Worm (Caenorhabditis elegans): Measurements from ENCODE around the gene C18A11.4.

Gene C18A11.4

ce11 chrX:8045152-8045551, at the start of gene C18A11.4:
Gene C18A11.4 (plus strand): TSS chrX:8045518.
- TF ChIP-seq snpc-1.2 (GFP tag; IDR thresholded peaks at IDR 0.05) = no peak
- TF ChIP-seq sdz-12 (GFP tag; optimal IDR thresholded peaks at IDR 0.05) = no peak

DNA sequence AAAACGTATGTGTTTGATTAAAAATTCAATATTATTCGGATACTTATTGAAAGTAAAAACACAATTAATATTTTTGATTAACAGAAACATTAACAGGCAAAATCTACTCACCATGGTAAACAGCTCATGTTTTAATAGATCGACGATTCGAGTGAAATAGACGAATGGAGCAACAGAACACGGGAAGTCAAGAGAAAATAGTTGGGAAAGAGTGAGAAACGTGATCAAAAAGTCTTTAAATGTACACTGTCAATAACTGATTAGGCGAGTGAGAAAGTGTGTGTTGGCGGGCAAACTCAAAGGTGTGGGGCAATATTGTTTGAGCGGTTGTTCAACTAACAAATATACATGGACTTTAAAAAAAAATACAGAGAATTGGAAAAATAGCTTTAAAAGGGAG, 47.4 kb upstream of the C18A11.4 start, which contains the start of gene sdpn-1:
Gene sdpn-1 (minus strand): TSS at position 262 of the 400 bp plus-strand sequence.
- TF ChIP-seq nhr-6 (tag; optimal IDR thresholded peaks at IDR 0.05) (no peak), nhr-48 (tag; optimal IDR thresholded peaks at IDR 0.05) (no peak), F49E8.2 (tag; optimal IDR thresholded peaks at IDR 0.05; ENCODE audit: borderline replicate concordance) (no peak), hlh-11 (tag; optimal IDR thresholded peaks at IDR 0.05) (peak; percentile 33), mdt-29 (GFP tag; IDR thresholded peaks at IDR 0.05) (no peak), set-16 (GFP tag; IDR thresholded peaks at IDR 0.05) (no peak), dmd-6 (GFP tag; IDR thresholded peaks at IDR 0.05) (peak; percentile 20; the same call in 1 of the 2 replicates), cey-2 (tag; optimal IDR thresholded peaks at IDR 0.05; ENCODE audit: borderline replicate concordance, insufficient read depth) (no peak), tra-1 (GFP tag; IDR thresholded peaks at IDR 0.05) (no peak), nhr-11 (tag; optimal IDR thresholded peaks at IDR 0.05) (no peak), dpl-1 (GFP tag; optimal IDR thresholded peaks at IDR 0.05) (no peak), daf-12 (tag; optimal IDR thresholded peaks at IDR 0.05) (no peak), rbr-2 (tag; optimal IDR thresholded peaks at IDR 0.05) (no peak), F10B5.3 (tag; optimal IDR thresholded peaks at IDR 0.05) (no peak), daf-16 (GFP tag; optimal IDR thresholded peaks at IDR 0.05) (no peak), daf-16 (tag; optimal IDR thresholded peaks at IDR 0.05) (peak; percentile 98), ama-1 (optimal IDR thresholded peaks at IDR 0.05) (no peak), pqm-1 (tag; optimal IDR thresholded peaks at IDR 0.05) (peak; percentile 43), hmg-1.1 (GFP tag; IDR thresholded peaks at IDR 0.05) (no peak), ces-1 (GFP tag; optimal IDR thresholded peaks at IDR 0.05) (no peak), mdl-1 (tag; optimal IDR thresholded peaks at IDR 0.05) (no peak), nhr-237 (tag; optimal IDR thresholded peaks at IDR 0.05) (no peak), dve-1 (tag; optimal IDR thresholded peaks at IDR 0.05; ENCODE audit: insufficient read depth) (peak; percentile 4), spr-1 (tag; optimal IDR thresholded peaks at IDR 0.05) (no peak), daf-19 (GFP tag; conservative IDR thresholded peaks at IDR 0.05) (no peak), aha-1 (tag) (peak; percentile 6), nhr-77 (tag; optimal IDR thresholded peaks at IDR 0.05) (peak; percentile 18), attf-4 (tag; optimal IDR thresholded peaks at IDR 0.05) (no peak), hlh-30 (tag; optimal IDR thresholded peaks at IDR 0.05; ENCODE audit: insufficient read depth) (peak; percentile 37), ceh-32 (tag; optimal IDR thresholded peaks at IDR 0.05; ENCODE audit: poor library complexity) (no peak), T26A8.4 (GFP tag; IDR thresholded peaks at IDR 0.05) (no peak), nhr-28 (tag; optimal IDR thresholded peaks at IDR 0.05) (peak; percentile 29), sdz-12 (GFP tag; optimal IDR thresholded peaks at IDR 0.05) (no peak), D1046.2 (GFP tag; IDR thresholded peaks at IDR 0.05) (no peak), zip-2 (tag; optimal IDR thresholded peaks at IDR 0.05) (no peak), madf-5 (GFP tag; IDR thresholded peaks at IDR 0.05) (no peak), nhr-76 (tag; optimal IDR thresholded peaks at IDR 0.05) (no peak), lsy-2 (tag; optimal IDR thresholded peaks at IDR 0.05) (no peak), F26F4.8 (GFP tag; conservative IDR thresholded peaks at IDR 0.05) (no peak), nhr-102 (tag; optimal IDR thresholded peaks at IDR 0.05) (no peak), arid-1 (GFP tag; conservative IDR thresholded peaks at IDR 0.05) (no peak)

Data from whole organism, L4 larva.